Worm (Caenorhabditis elegans): ENCODE results near the gene sap-140.

ce11 chrIII:7535347-7535746 lies 35.8 kb downstream of the sap-140 start:
- TF ChIP-seq pes-1 (GFP tag; IDR thresholded peaks at IDR 0.05) = no peak
- TF ChIP-seq ets-7 (tag; optimal IDR thresholded peaks at IDR 0.05) = no peak
- no peak for TF ChIP-seq tbx-11 (GFP tag; IDR thresholded peaks at IDR 0.05)
- no peak for TF ChIP-seq flt-1 (GFP tag; IDR thresholded peaks at IDR 0.05)
- TF ChIP-seq F13C5.2 (tag; optimal IDR thresholded peaks at IDR 0.05) = no peak
- no peak for TF ChIP-seq tbx-37 (GFP tag; conservative IDR thresholded peaks at IDR 0.05)
- TF ChIP-seq ama-1 (optimal IDR thresholded peaks at IDR 0.05) = no peak
- no peak for TF ChIP-seq B0310.2 (tag; optimal IDR thresholded peaks at IDR 0.05)
- no peak for TF ChIP-seq sea-1 (GFP tag; conservative IDR thresholded peaks at IDR 0.05)
- no peak for TF ChIP-seq hmg-4 (GFP tag; optimal IDR thresholded peaks at IDR 0.05)
- TF ChIP-seq ceh-13 (GFP tag; optimal IDR thresholded peaks at IDR 0.05) = no peak
- no peak for TF ChIP-seq scrt-1 (GFP tag; IDR thresholded peaks at IDR 0.05)
- no peak for TF ChIP-seq aly-1 (tag; optimal IDR thresholded peaks at IDR 0.05)
- no peak for TF ChIP-seq tra-4 (tag; optimal IDR thresholded peaks at IDR 0.05)
